Worm (Caenorhabditis elegans) whole organism, late embryonic: ENCODE data around the gene C27A2.7.

Experiments used
- C38D4.7 ChIP-seq: fragments of 200-800 bp; sonication (Bioruptor generic); optimal IDR thresholded peaks from 2 replicates; lab custom pipeline; 2018; ENCODE audit warnings: mild to moderate bottlenecking, missing genetic modification characterization, moderate library complexity, missing compliant biosample characterization
- F13H6.1 ChIP-seq: sonication (generic microtip); optimal IDR thresholded peaks from 2 replicates; lab custom pipeline; 2016; ENCODE audit warnings: missing genetic modification characterization, missing compliant biosample characterization
- K02D7.2 ChIP-seq: sonication (generic microtip); optimal IDR thresholded peaks from 2 replicates; lab custom pipeline; 2017; ENCODE audit warnings: mild to moderate bottlenecking, missing genetic modification characterization, missing compliant biosample characterization
- K09A11.1 ChIP-seq: sonication (generic microtip); optimal IDR thresholded peaks from 2 replicates; lab custom pipeline; 2017; ENCODE audit warnings: antibody characterized with exemption, mild to moderate bottlenecking, missing genetic modification characterization, missing compliant biosample characterization; ENCODE audit not compliant: insufficient read depth
- T23F11.4 ChIP-seq: fragments of 200-800 bp; sonication (Bioruptor generic); optimal IDR thresholded peaks from 2 replicates; lab custom pipeline; 2018; ENCODE audit warnings: mild to moderate bottlenecking, missing genetic modification characterization, missing compliant biosample characterization
- Y22D7AL.16 ChIP-seq: sonication (generic microtip); optimal IDR thresholded peaks from 2 replicates; lab custom pipeline; 2016; ENCODE audit warnings: missing genetic modification characterization, missing compliant biosample characterization
- ahr-1 ChIP-seq: sonication (generic microtip); optimal IDR thresholded peaks from 2 replicates; lab custom pipeline; 2016; ENCODE audit warnings: missing genetic modification characterization, missing compliant biosample characterization
- ama-1 ChIP-seq: fragments of 150-350 bp; optimal IDR thresholded peaks from 2 replicates; lab custom pipeline; 2014
- ceh-14 ChIP-seq: sonication (generic microtip); optimal IDR thresholded peaks from 2 replicates; lab custom pipeline; 2016; ENCODE audit warnings: missing genotype, missing genetic modification characterization, missing compliant biosample characterization
- ceh-19 ChIP-seq: fragments of 200-800 bp; sonication (Bioruptor generic); optimal IDR thresholded peaks from 2 replicates; lab custom pipeline; 2018; ENCODE audit warnings: mild to moderate bottlenecking, missing genetic modification characterization, missing compliant biosample characterization
- ceh-2 ChIP-seq: sonication (generic microtip); optimal IDR thresholded peaks from 2 replicates; lab custom pipeline; 2016; ENCODE audit warnings: missing genotype, missing genetic modification characterization, missing compliant biosample characterization
- ceh-22 ChIP-seq: sonication (generic microtip); optimal IDR thresholded peaks from 2 replicates; lab custom pipeline; 2017; ENCODE audit warnings: missing biosample characterization, missing genetic modification characterization
- ceh-24 ChIP-seq: sonication (generic microtip); optimal IDR thresholded peaks from 2 replicates; lab custom pipeline; 2016; ENCODE audit warnings: mild to moderate bottlenecking, missing genetic modification characterization, missing compliant biosample characterization
- ceh-30 ChIP-seq: fragments of 150-350 bp; optimal IDR thresholded peaks from 2 replicates; lab custom pipeline; 2014; ENCODE audit warnings: missing biosample characterization, missing genetic modification characterization
- ceh-31 ChIP-seq: sonication (generic microtip); optimal IDR thresholded peaks from 2 replicates; lab custom pipeline; 2016; ENCODE audit warnings: missing genetic modification characterization, missing compliant biosample characterization
- ceh-45 ChIP-seq: fragments of 200-800 bp; sonication (Bioruptor generic); IDR thresholded peaks from 2 replicates; pipeline ENCODE4 v1.3.6; 2022; ENCODE audit warnings: missing genetic modification reagents, missing genetic modification characterization, missing compliant biosample characterization
- ceh-48 ChIP-seq: sonication (generic microtip); optimal IDR thresholded peaks from 2 replicates; lab custom pipeline; 2016; ENCODE audit warnings: missing genetic modification characterization, inconsistent platforms, missing compliant biosample characterization
- ceh-6 ChIP-seq: fragments of 200-800 bp; sonication (Bioruptor generic); optimal IDR thresholded peaks from 2 replicates; lab custom pipeline; 2018; ENCODE audit warnings: mild to moderate bottlenecking, missing genetic modification characterization, missing compliant biosample characterization
- ceh-9 ChIP-seq: sonication (generic microtip); optimal IDR thresholded peaks from 2 replicates; lab custom pipeline; 2016; ENCODE audit warnings: mild to moderate bottlenecking, missing genetic modification characterization, inconsistent platforms, missing compliant biosample characterization
- dmd-4 ChIP-seq: sonication (generic microtip); optimal IDR thresholded peaks from 2 replicates; lab custom pipeline; 2016; ENCODE audit warnings: borderline replicate concordance, missing genetic modification characterization, missing compliant biosample characterization
- dve-1 ChIP-seq: sonication (generic microtip); optimal IDR thresholded peaks from 2 replicates; lab custom pipeline; 2017; ENCODE audit warnings: antibody characterized with exemption, mild to moderate bottlenecking, missing genetic modification characterization, missing compliant biosample characterization
- elt-2 ChIP-seq: sonication (generic microtip); optimal IDR thresholded peaks from 2 replicates; lab custom pipeline; 2016; ENCODE audit warnings: missing genetic modification reagents, missing genetic modification characterization, missing compliant biosample characterization
- elt-4 ChIP-seq: sonication (generic microtip); optimal IDR thresholded peaks from 2 replicates; lab custom pipeline; 2016; ENCODE audit warnings: missing genetic modification characterization, missing compliant biosample characterization
- ets-4 ChIP-seq: sonication (generic microtip); optimal IDR thresholded peaks from 2 replicates; lab custom pipeline; 2016; ENCODE audit warnings: missing genetic modification characterization, missing compliant biosample characterization
- fax-1 ChIP-seq: sonication (generic microtip); optimal IDR thresholded peaks from 2 replicates; lab custom pipeline; 2016; ENCODE audit warnings: missing genotype, missing genetic modification characterization, missing compliant biosample characterization
- fkh-10 ChIP-seq: fragments of 150-350 bp; optimal IDR thresholded peaks from 2 replicates; lab custom pipeline; 2014; ENCODE audit warnings: missing biosample characterization, missing genetic modification reagents, missing genetic modification characterization
- fkh-6 ChIP-seq: sonication (generic microtip); optimal IDR thresholded peaks from 2 replicates; lab custom pipeline; 2016; ENCODE audit warnings: missing genetic modification characterization, missing compliant biosample characterization
- gmeb-2 ChIP-seq: sonication (generic microtip); optimal IDR thresholded peaks from 2 replicates; lab custom pipeline; 2016; ENCODE audit warnings: missing genetic modification characterization, inconsistent platforms, missing compliant biosample characterization
- hlh-15 ChIP-seq: sonication (generic microtip); optimal IDR thresholded peaks from 2 replicates; lab custom pipeline; 2016; ENCODE audit warnings: missing genetic modification characterization, missing compliant biosample characterization
- hlh-30 ChIP-seq: sonication (generic microtip); optimal IDR thresholded peaks from 2 replicates; lab custom pipeline; 2017; ENCODE audit warnings: antibody characterized with exemption, missing genetic modification characterization, missing compliant biosample characterization; ENCODE audit not compliant: insufficient read depth
- lin-11 ChIP-seq: fragments of 200-800 bp; sonication (Bioruptor generic); optimal IDR thresholded peaks from 2 replicates; lab custom pipeline; 2018; ENCODE audit warnings: mild to moderate bottlenecking, missing genetic modification characterization, missing compliant biosample characterization
- madf-2 ChIP-seq: sonication (generic microtip); optimal IDR thresholded peaks from 2 replicates; lab custom pipeline; 2017; ENCODE audit warnings: missing genetic modification characterization, missing compliant biosample characterization
- mec-3 ChIP-seq: sonication (generic microtip); optimal IDR thresholded peaks from 2 replicates; lab custom pipeline; 2016; ENCODE audit warnings: borderline replicate concordance, missing genetic modification characterization, missing compliant biosample characterization
- nfya-1 ChIP-seq: sonication (generic microtip); optimal IDR thresholded peaks from 2 replicates; lab custom pipeline; 2017; ENCODE audit warnings: missing genetic modification characterization, mild to moderate bottlenecking, missing compliant biosample characterization, antibody characterized with exemption, moderate library complexity
- nhr-232 ChIP-seq: sonication (generic microtip); optimal IDR thresholded peaks from 2 replicates; lab custom pipeline; 2016; ENCODE audit warnings: missing genetic modification characterization, missing compliant biosample characterization
- npax-4 ChIP-seq: sonication (generic microtip); optimal IDR thresholded peaks from 2 replicates; lab custom pipeline; 2016; ENCODE audit warnings: missing genetic modification characterization, missing compliant biosample characterization
- odd-2 ChIP-seq: sonication (generic microtip); optimal IDR thresholded peaks from 2 replicates; lab custom pipeline; 2017; ENCODE audit warnings: antibody characterized with exemption, mild to moderate bottlenecking, missing genetic modification characterization, missing compliant biosample characterization
- pag-3 ChIP-seq: sonication (generic microtip); optimal IDR thresholded peaks from 2 replicates; lab custom pipeline; 2016; ENCODE audit warnings: missing compliant biosample characterization, missing genetic modification characterization, borderline replicate concordance
- pat-9 ChIP-seq: fragments of 200-800 bp; sonication (Bioruptor generic); optimal IDR thresholded peaks from 2 replicates; lab custom pipeline; 2018; ENCODE audit warnings: mild to moderate bottlenecking, missing genetic modification characterization, moderate library complexity, missing compliant biosample characterization
- pax-1 ChIP-seq: fragments of 150-350 bp; optimal IDR thresholded peaks from 2 replicates; lab custom pipeline; 2014; ENCODE audit warnings: missing biosample characterization, missing genetic modification characterization
- pha-2 ChIP-seq: sonication (generic microtip); optimal IDR thresholded peaks from 2 replicates; lab custom pipeline; 2017; ENCODE audit warnings: mild to moderate bottlenecking, missing genetic modification characterization, missing compliant biosample characterization
- pha-4 ChIP-seq: fragments of 150-350 bp; optimal IDR thresholded peaks from 2 replicates; lab custom pipeline; 2018; ENCODE audit warnings: missing biosample characterization, missing genetic modification reagents, missing genetic modification characterization
- pros-1 ChIP-seq: fragments of 150-350 bp; optimal IDR thresholded peaks from 2 replicates; lab custom pipeline; 2014; ENCODE audit warnings: missing biosample characterization, missing genetic modification reagents, missing genetic modification characterization
- rnt-1 ChIP-seq: sonication (generic microtip); optimal IDR thresholded peaks from 2 replicates; lab custom pipeline; 2016; ENCODE audit warnings: missing genetic modification characterization, missing compliant biosample characterization
- sox-2 ChIP-seq: fragments of 200-800 bp; sonication (Bioruptor generic); IDR thresholded peaks from 2 replicates; pipeline ENCODE4 v1.3.6; 2022; ENCODE audit warnings: missing genetic modification reagents, missing genetic modification characterization, missing compliant biosample characterization
- syd-9 ChIP-seq: sonication (generic microtip); optimal IDR thresholded peaks from 2 replicates; lab custom pipeline; 2016; ENCODE audit warnings: mild to moderate bottlenecking, missing genetic modification characterization, moderate library complexity, missing compliant biosample characterization
- tbx-2 ChIP-seq: sonication (generic microtip); optimal IDR thresholded peaks from 2 replicates; lab custom pipeline; 2016; ENCODE audit warnings: missing genetic modification characterization, missing compliant biosample characterization
- ttx-3 ChIP-seq: sonication (generic microtip); optimal IDR thresholded peaks from 2 replicates; lab custom pipeline; 2016; ENCODE audit warnings: missing genetic modification reagents, missing genetic modification characterization, missing compliant biosample characterization
- unc-3 ChIP-seq, 2 experiments: fragments of 200-800 bp in 1 of 2; sonication (Bioruptor generic) in 1 of 2; sonication (generic microtip) in 1 of 2; conservative IDR thresholded peaks in 1 of 2; optimal IDR thresholded peaks in 1 of 2; 2 replicates each; pipeline versions ENCODE4 v1.3.6 to Lab custom; 2016 to 2022; ENCODE audit warnings: missing compliant biosample characterization in 2 of 2, missing genetic modification characterization in 2 of 2, missing genetic modification reagents in 1 of 2
- unc-42 ChIP-seq: sonication (generic microtip); optimal IDR thresholded peaks from 2 replicates; lab custom pipeline; 2016; ENCODE audit warnings: missing genotype, missing genetic modification characterization, missing compliant biosample characterization
- zip-5 ChIP-seq: sonication (generic microtip); optimal IDR thresholded peaks from 2 replicates; lab custom pipeline; 2016; ENCODE audit warnings: missing genetic modification characterization, missing compliant biosample characterization
- ztf-16 ChIP-seq: sonication (generic microtip); optimal IDR thresholded peaks from 2 replicates; lab custom pipeline; 2017; ENCODE audit warnings: missing genetic modification characterization, missing compliant biosample characterization

C27A2.7 gene

DNA sequence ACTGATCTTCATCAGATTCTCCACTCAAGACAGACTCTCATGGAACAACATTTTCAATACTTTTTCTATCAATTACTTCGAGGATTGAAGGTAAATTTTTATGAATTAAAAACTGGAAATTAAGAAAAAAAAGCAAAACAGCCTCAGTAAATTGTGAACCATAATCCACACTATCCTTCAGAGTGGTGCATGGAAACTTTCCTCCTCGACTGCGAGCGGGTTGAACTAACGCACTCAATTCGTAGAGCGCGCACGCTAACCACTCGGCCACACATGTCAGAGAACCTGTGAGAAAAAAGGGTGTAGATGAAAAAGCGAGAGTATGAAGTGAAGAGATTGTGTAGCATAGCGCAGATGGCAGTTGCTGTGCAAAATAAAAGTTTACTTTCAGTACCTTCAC lies 33.9 kb upstream of the C27A2.7 start:
- TF ChIP-seq ceh-9 (tag; lab: Kevin White, UChicago) (peak; percentile 91), F13H6.1 (peak; percentile 92), unc-3 (GFP tag; conservative IDR thresholded peaks at IDR 0.05; lab: Robert Waterston, UW) (peak; percentile 97), unc-3 (tag; optimal IDR thresholded peaks at IDR 0.05; lab: Kevin White, UChicago) (peak; percentile 91), odd-2 (tag; lab: Kevin White, UChicago) (peak; percentile 72), elt-4 (peak; percentile 93), ama-1 (lab: Kevin White, UChicago) (no peak), Y22D7AL.16 (peak; percentile 98), pag-3 (tag; lab: Kevin White, UChicago) (peak; percentile 68), fkh-6 (tag; lab: Kevin White, UChicago) (peak; percentile 95), zip-5 (tag; lab: Kevin White, UChicago) (peak; percentile 79), elt-2 (tag; lab: Kevin White, UChicago) (peak; percentile 100), nhr-232 (tag; lab: Kevin White, UChicago) (peak; percentile 97), ceh-24 (tag; lab: Kevin White, UChicago) (peak; percentile 86), dve-1 (tag; lab: Kevin White, UChicago) (peak; percentile 93), pat-9 (tag; lab: Kevin White, UChicago) (peak; percentile 98), mec-3 (tag; lab: Kevin White, UChicago) (peak; percentile 87), ceh-45 (GFP tag; lab: Robert Waterston, UW) (peak; percentile 92), ceh-48 (tag; lab: Kevin White, UChicago) (peak; percentile 89), K02D7.2 (tag; lab: Kevin White, UChicago) (peak; percentile 95), fax-1 (tag; lab: Kevin White, UChicago) (peak; percentile 95), ttx-3 (tag; lab: Kevin White, UChicago) (peak; percentile 94), gmeb-2 (peak; percentile 98), pha-2 (peak; percentile 93), nfya-1 (tag; lab: Kevin White, UChicago) (peak; percentile 88), ahr-1 (tag; lab: Kevin White, UChicago) (peak; percentile 90), ceh-31 (peak; percentile 81), pha-4 (tag; lab: Kevin White, UChicago) (no peak), ceh-14 (tag; lab: Kevin White, UChicago) (peak; percentile 94), rnt-1 (tag; lab: Kevin White, UChicago) (peak; percentile 88), T23F11.4 (peak; percentile 98), ceh-6 (peak; percentile 98), tbx-2 (tag; lab: Kevin White, UChicago) (peak; percentile 92), ceh-30 (tag; lab: Kevin White, UChicago) (peak; percentile 74), K09A11.1 (peak; percentile 90), ztf-16 (tag; lab: Kevin White, UChicago) (peak; percentile 96), syd-9 (tag; lab: Kevin White, UChicago) (peak; percentile 96), lin-11 (tag; lab: Kevin White, UChicago) (peak; percentile 94), unc-42 (tag; lab: Kevin White, UChicago) (peak; percentile 66), ceh-2 (peak; percentile 86), ceh-19 (GFP tag; lab: Kevin White, UChicago) (peak; percentile 97), pros-1 (tag; lab: Kevin White, UChicago) (peak; percentile 41), ceh-22 (tag; lab: Kevin White, UChicago) (peak; percentile 28), C38D4.7 (GFP tag; lab: Kevin White, UChicago) (peak; percentile 96), pax-1 (tag; lab: Kevin White, UChicago) (no peak), ets-4 (peak; percentile 51), npax-4 (peak; percentile 92), hlh-15 (tag; lab: Kevin White, UChicago) (peak; percentile 96), sox-2 (GFP tag; lab: Robert Waterston, UW) (peak; percentile 97), dmd-4 (peak; percentile 96), madf-2 (tag; lab: Kevin White, UChicago) (peak; percentile 96), hlh-30 (tag; lab: Kevin White, UChicago) (peak; percentile 75), fkh-10 (GFP tag; lab: Kevin White, UChicago) (peak; percentile 79)
